Fruit fly (Drosophila melanogaster): ENCODE data around the gene CG13040.

CG13040 gene

dm6 chr3L:16339873-16340272, 13.3 kb upstream of the CG13040 start:
- TF ChIP-seq yki (optimal IDR thresholded peaks at IDR 0.05) (no peak), CG15073 (GFP tag; optimal IDR thresholded peaks at IDR 0.05) (no peak), oc (tag; optimal IDR thresholded peaks at IDR 0.05) (peak; percentile 16), Gsc (GFP tag; IDR thresholded peaks at IDR 0.05) (no peak), Blimp-1 (GFP tag; optimal IDR thresholded peaks at IDR 0.05) (peak; percentile 98)

DNA sequence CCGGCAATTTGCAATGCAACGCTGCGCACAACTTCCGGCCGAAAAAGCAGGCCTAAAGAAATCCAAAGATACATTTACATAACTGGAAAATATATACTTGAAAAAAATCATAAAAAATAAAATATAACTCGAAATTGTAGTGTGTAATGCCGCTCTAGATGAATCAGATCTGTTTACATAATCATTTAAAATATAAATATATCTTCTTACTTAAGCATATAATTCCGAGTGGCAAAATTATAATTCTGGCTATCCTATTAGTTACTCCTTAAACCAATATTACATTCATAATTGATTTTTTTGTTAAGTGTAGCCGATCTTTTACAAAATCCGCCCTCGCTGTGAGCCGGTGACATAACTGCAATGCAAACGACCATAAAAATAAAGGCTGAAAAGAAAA, 12.9 kb upstream of the CG13040 start:
- TF ChIP-seq CG14441 (GFP tag; IDR thresholded peaks at IDR 0.05) = no peak
- TF ChIP-seq gem (tag; optimal IDR thresholded peaks at IDR 0.05) = no peak
- no peak for TF ChIP-seq chn (GFP tag; optimal IDR thresholded peaks at IDR 0.05)
- TF ChIP-seq phol (tag; optimal IDR thresholded peaks at IDR 0.05) = peak; percentile 18
- no peak for TF ChIP-seq B-H1 (GFP tag; IDR thresholded peaks at IDR 0.05)
- TF ChIP-seq her (GFP tag; optimal IDR thresholded peaks at IDR 0.05) = no peak
- TF ChIP-seq hbn (GFP tag; IDR thresholded peaks at IDR 0.05; ENCODE audit: partially characterized antibody) = no peak
- TF ChIP-seq Hr3 (GFP tag; optimal IDR thresholded peaks at IDR 0.05) = no peak
- TF ChIP-seq Sox102F (GFP tag; optimal IDR thresholded peaks at IDR 0.05) = peak; percentile 59
- no peak for TF ChIP-seq Elba2 (GFP tag; optimal IDR thresholded peaks at IDR 0.05)
- peak; percentile 57 for TF ChIP-seq dmrt99B (tag; optimal IDR thresholded peaks at IDR 0.05)
- TF ChIP-seq nau (GFP tag; optimal IDR thresholded peaks at IDR 0.05) = no peak
- no peak for TF ChIP-seq sr (GFP tag; IDR thresholded peaks at IDR 0.05)
- TF ChIP-seq Bgb (GFP tag; IDR thresholded peaks at IDR 0.05; ENCODE audit: partially characterized antibody) = no peak
- TF ChIP-seq C15 (GFP tag; IDR thresholded peaks at IDR 0.05) = no peak
- peak; percentile 42; the same call in 1 of the 2 replicates for TF ChIP-seq CG31441 (GFP tag; IDR thresholded peaks at IDR 0.05)
- peak; percentile 37; the same call in 1 of the 2 replicates for TF ChIP-seq Ptx1 (GFP tag; IDR thresholded peaks at IDR 0.05)
- TF ChIP-seq row (GFP tag; IDR thresholded peaks at IDR 0.05) = peak; percentile 23; the same call in 1 of the 3 replicates
- no peak for TF ChIP-seq CG5245 (GFP tag; optimal IDR thresholded peaks at IDR 0.05)
- peak; percentile 9 for TF ChIP-seq Oli (tag; optimal IDR thresholded peaks at IDR 0.05)
- TF ChIP-seq schlank (tag; optimal IDR thresholded peaks at IDR 0.05) = no peak
- no peak for TF ChIP-seq CG12236 (GFP tag; optimal IDR thresholded peaks at IDR 0.05)
- TF ChIP-seq CG6254 (GFP tag; optimal IDR thresholded peaks at IDR 0.05) = no peak
- TF ChIP-seq fd96Cb (tag; optimal IDR thresholded peaks at IDR 0.05) = peak; percentile 0
- no peak for TF ChIP-seq CG2202 (tag; optimal IDR thresholded peaks at IDR 0.05)
- no peak for TF ChIP-seq CG14710 (tag; optimal IDR thresholded peaks at IDR 0.05)
- no peak for TF ChIP-seq sna (GFP tag; IDR thresholded peaks at IDR 0.05; ENCODE audit: partially characterized antibody)
- TF ChIP-seq en (GFP tag; optimal IDR thresholded peaks at IDR 0.05) = no peak
- TF ChIP-seq Dp (GFP tag; optimal IDR thresholded peaks at IDR 0.05) = no peak
- no peak for TF ChIP-seq Aef1 (GFP tag; IDR thresholded peaks at IDR 0.05)
- TF ChIP-seq p53 (GFP tag; optimal IDR thresholded peaks at IDR 0.05) = no peak
- no peak for TF ChIP-seq nmo (GFP tag; optimal IDR thresholded peaks at IDR 0.05)
- TF ChIP-seq CG1792 (GFP tag; optimal IDR thresholded peaks at IDR 0.05) = no peak
- no peak for TF ChIP-seq CG4404 (GFP tag; IDR thresholded peaks at IDR 0.05)
- no peak for TF ChIP-seq ac (GFP tag; optimal IDR thresholded peaks at IDR 0.05)
- TF ChIP-seq CG8478 (optimal IDR thresholded peaks at IDR 0.05) = no peak
- no peak for TF ChIP-seq CG9215 (GFP tag; IDR thresholded peaks at IDR 0.05)
- no peak for TF ChIP-seq CG8281 (tag; optimal IDR thresholded peaks at IDR 0.05)
- no peak for TF ChIP-seq hkb (optimal IDR thresholded peaks at IDR 0.05)
- peak; percentile 53 for TF ChIP-seq hkb (GFP tag; IDR thresholded peaks at IDR 0.05)
- TF ChIP-seq gcm (GFP tag; optimal IDR thresholded peaks at IDR 0.05) = no peak
- TF ChIP-seq esg (GFP tag; conservative IDR thresholded peaks at IDR 0.05) = no peak
- TF ChIP-seq CG6791 (GFP tag; IDR thresholded peaks at IDR 0.05; ENCODE audit: partially characterized antibody) = no peak
- TF ChIP-seq Ets65A (GFP tag) = peak; percentile 57
- no peak for TF ChIP-seq sug (tag; optimal IDR thresholded peaks at IDR 0.05)
- TF ChIP-seq CG12219 (GFP tag; optimal IDR thresholded peaks at IDR 0.05) = no peak
